Worm (Caenorhabditis elegans) whole organism, midembryonic: ENCODE measurements around the gene F09C12.8.
"Not testable (repeated sequence)": the region's sequence is repeated elsewhere in the genome, so short reads cannot be mapped to it uniquely, and the experiment has no call there.

Experiments
- T22C8.4 ChIP-seq: fragments of 200-800 bp; sonication (Bioruptor generic); IDR thresholded peaks from 2 replicates; pipeline ENCODE4 v1.3.6; 2022; ENCODE audit warnings: missing genetic modification characterization, missing compliant biosample characterization
- cog-1 ChIP-seq: sonication (generic microtip); optimal IDR thresholded peaks from 2 replicates; lab custom pipeline; 2016; ENCODE audit warnings: missing genetic modification characterization, missing compliant biosample characterization
- flt-1 ChIP-seq: fragments of 200-800 bp; sonication (Bioruptor generic); IDR thresholded peaks from 2 replicates; pipeline ENCODE4 v1.3.6; 2022; ENCODE audit warnings: missing genetic modification characterization, missing compliant biosample characterization
- klf-2 ChIP-seq: fragments of 200-800 bp; sonication (Bioruptor generic); conservative IDR thresholded peaks from 2 replicates; pipeline ENCODE4 v1.3.6; 2022; ENCODE audit warnings: missing genetic modification reagents, missing genetic modification characterization, missing compliant biosample characterization
- med-1 ChIP-seq: sonication (generic microtip); optimal IDR thresholded peaks from 2 replicates; lab custom pipeline; 2017; ENCODE audit warnings: missing genetic modification characterization, mild to moderate bottlenecking, missing compliant biosample characterization, antibody characterized with exemption, missing genetic modification reagents; ENCODE audit not compliant: insufficient read depth
- ref-1 ChIP-seq: fragments of 200-800 bp; sonication (Bioruptor generic); conservative IDR thresholded peaks from 2 replicates; pipeline ENCODE4 v1.3.6; 2022; ENCODE audit warnings: missing genetic modification reagents, missing genetic modification characterization, missing compliant biosample characterization
- tab-1 ChIP-seq: fragments of 200-800 bp; sonication (Bioruptor generic); IDR thresholded peaks from 2 replicates; pipeline ENCODE4 v1.3.6; 2022; ENCODE audit warnings: missing genetic modification characterization, missing compliant biosample characterization
- ztf-23 ChIP-seq: fragments of 200-800 bp; sonication (Bioruptor generic); IDR thresholded peaks from 2 replicates; pipeline ENCODE4 v1.3.6; 2022; ENCODE audit warnings: missing genetic modification reagents, missing genetic modification characterization, missing compliant biosample characterization
- ztf-29 ChIP-seq: fragments of 200-800 bp; sonication (Bioruptor generic); IDR thresholded peaks from 2 replicates; pipeline ENCODE4 v1.3.6; 2022; ENCODE audit warnings: missing genetic modification reagents, missing genetic modification characterization, missing compliant biosample characterization

Gene F09C12.8

DNA sequence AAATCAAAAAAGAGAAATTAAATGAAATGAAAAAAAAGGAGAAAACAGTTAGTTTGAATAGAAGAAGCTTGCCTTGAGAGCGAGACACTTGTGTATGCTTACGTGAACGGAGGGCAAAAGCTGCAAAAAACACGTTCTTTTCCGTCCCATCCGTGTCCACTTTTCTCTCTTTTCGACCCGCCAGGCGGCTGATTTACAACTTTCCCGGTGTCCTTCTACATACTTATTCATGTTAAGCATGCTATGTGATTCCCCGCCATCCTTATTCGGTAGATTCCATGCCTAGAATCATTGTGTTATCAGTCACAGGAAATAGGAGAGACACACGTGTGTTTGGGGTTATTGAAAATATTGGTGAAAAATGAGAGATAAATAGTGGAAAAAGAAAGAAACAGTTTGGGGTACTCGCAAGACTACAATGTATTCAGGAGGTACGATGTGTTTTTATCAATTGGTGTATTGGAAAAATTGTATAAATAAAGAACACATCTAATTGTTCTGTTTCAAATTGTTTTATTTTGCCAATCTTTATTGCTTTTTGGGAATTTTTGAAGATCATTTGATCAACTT is 29.8 kb downstream of the F09C12.8 start, which contains the start of gene nas-29:
Gene nas-29, minus strand, starts transcription at position 92 of the 570 bp plus-strand sequence.
- TF ChIP-seq klf-2: no peak
- TF ChIP-seq ref-1 (GFP tag; lab: Robert Waterston, UW): no peak
- no peak for TF ChIP-seq tab-1 (GFP tag; lab: Robert Waterston, UW)
- TF ChIP-seq ztf-29 (GFP tag; lab: Robert Waterston, UW): no peak
- no peak for TF ChIP-seq cog-1 (tag; lab: Kevin White, UChicago)
- no peak for TF ChIP-seq med-1 (GFP tag; lab: Kevin White, UChicago)
- no peak for TF ChIP-seq ztf-23 (GFP tag; lab: Robert Waterston, UW)
- no peak for TF ChIP-seq T22C8.4 (GFP tag; lab: Robert Waterston, UW)

- TF ChIP-seq klf-2 (no peak), med-1 (GFP tag; lab: Kevin White, UChicago) (no peak), ref-1 (GFP tag; lab: Robert Waterston, UW) (no peak), ztf-23 (GFP tag; lab: Robert Waterston, UW) (no peak), cog-1 (tag; lab: Kevin White, UChicago) (no peak), T22C8.4 (GFP tag; lab: Robert Waterston, UW) (no peak), flt-1 (GFP tag; lab: Robert Waterston, UW) (no peak), ztf-29 (GFP tag; lab: Robert Waterston, UW) (no peak), tab-1 (GFP tag; lab: Robert Waterston, UW) (no peak)
Measured at ce11 chrII:5142619-5143018, 30.4 kb downstream of the F09C12.8 start, which contains the start of gene F58A6.1. Gene F58A6.1, plus strand, starts transcription at chrII:5142919.

ce11 chrII:5148349-5148748 is 36.2 kb downstream of the F09C12.8 start, which contains the start of gene F58A6.5:
Gene F58A6.5, minus strand, starts transcription at chrII:5148449.
- TF ChIP-seq ref-1 (GFP tag; lab: Robert Waterston, UW) (no peak), klf-2 (no peak), T22C8.4 (GFP tag; lab: Robert Waterston, UW) (no peak), ztf-23 (GFP tag; lab: Robert Waterston, UW) (no peak), ztf-29 (GFP tag; lab: Robert Waterston, UW) (no peak), flt-1 (GFP tag; lab: Robert Waterston, UW) (no peak), cog-1 (tag; lab: Kevin White, UChicago) (no peak), tab-1 (GFP tag; lab: Robert Waterston, UW) (no peak), med-1 (GFP tag; lab: Kevin White, UChicago) (no peak)

DNA sequence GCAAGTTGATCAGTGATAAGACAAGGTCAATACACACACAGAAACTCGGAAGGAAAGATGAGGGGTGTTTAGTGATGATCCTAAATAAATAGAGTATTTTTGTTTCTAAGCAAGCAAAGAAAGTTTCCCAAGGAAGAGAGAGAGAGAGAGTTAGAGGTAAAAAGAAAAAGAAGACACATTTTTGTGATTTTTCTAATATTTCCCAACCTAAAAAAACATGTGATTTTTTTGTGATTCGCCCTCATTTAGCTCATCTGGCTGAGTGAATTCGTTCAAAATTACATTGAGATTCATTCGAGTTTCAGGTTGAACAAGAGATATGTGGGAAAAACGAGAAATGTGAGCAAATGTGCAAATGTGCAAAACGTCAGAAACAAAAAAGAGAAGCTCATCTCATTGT is 38.6 kb downstream of the F09C12.8 start, which contains the start of gene srb-16:
Gene srb-16, minus strand, starts transcription at position 101 of the 400 bp plus-strand sequence.
- TF ChIP-seq ref-1 (GFP tag; lab: Robert Waterston, UW) (no peak), ztf-29 (GFP tag; lab: Robert Waterston, UW) (no peak), med-1 (GFP tag; lab: Kevin White, UChicago) (no peak), ztf-23 (GFP tag; lab: Robert Waterston, UW) (no peak), flt-1 (GFP tag; lab: Robert Waterston, UW) (no peak), T22C8.4 (GFP tag; lab: Robert Waterston, UW) (no peak), cog-1 (tag; lab: Kevin White, UChicago) (no peak), klf-2 (no peak), tab-1 (GFP tag; lab: Robert Waterston, UW) (no peak)

- TF ChIP-seq ref-1 (GFP tag; lab: Robert Waterston, UW): no peak
- no peak for TF ChIP-seq med-1 (GFP tag; lab: Kevin White, UChicago)
- TF ChIP-seq ztf-23 (GFP tag; lab: Robert Waterston, UW): no peak
- TF ChIP-seq cog-1 (tag; lab: Kevin White, UChicago): no peak
- TF ChIP-seq flt-1 (GFP tag; lab: Robert Waterston, UW): no peak
- TF ChIP-seq tab-1 (GFP tag; lab: Robert Waterston, UW): no peak
- no peak for TF ChIP-seq T22C8.4 (GFP tag; lab: Robert Waterston, UW)
- TF ChIP-seq klf-2: no peak
- no peak for TF ChIP-seq ztf-29 (GFP tag; lab: Robert Waterston, UW)
Measured at ce11 chrII:5154540-5154939, 42.4 kb downstream of the F09C12.8 start, which contains the start of gene srb-12. Gene srb-12, minus strand, starts transcription at chrII:5154640.

- TF ChIP-seq ztf-23 (GFP tag; lab: Robert Waterston, UW) (no peak), klf-2 (no peak), flt-1 (GFP tag; lab: Robert Waterston, UW) (no peak), ref-1 (GFP tag; lab: Robert Waterston, UW) (no peak), cog-1 (tag; lab: Kevin White, UChicago) (no peak), ztf-29 (GFP tag; lab: Robert Waterston, UW) (no peak), tab-1 (GFP tag; lab: Robert Waterston, UW) (no peak), T22C8.4 (GFP tag; lab: Robert Waterston, UW) (no peak)
Measured at ce11 chrII:5156983-5157382, 44.8 kb downstream of the F09C12.8 start, which contains the start of gene msp-45. Gene msp-45, minus strand, starts transcription at chrII:5157083.

DNA sequence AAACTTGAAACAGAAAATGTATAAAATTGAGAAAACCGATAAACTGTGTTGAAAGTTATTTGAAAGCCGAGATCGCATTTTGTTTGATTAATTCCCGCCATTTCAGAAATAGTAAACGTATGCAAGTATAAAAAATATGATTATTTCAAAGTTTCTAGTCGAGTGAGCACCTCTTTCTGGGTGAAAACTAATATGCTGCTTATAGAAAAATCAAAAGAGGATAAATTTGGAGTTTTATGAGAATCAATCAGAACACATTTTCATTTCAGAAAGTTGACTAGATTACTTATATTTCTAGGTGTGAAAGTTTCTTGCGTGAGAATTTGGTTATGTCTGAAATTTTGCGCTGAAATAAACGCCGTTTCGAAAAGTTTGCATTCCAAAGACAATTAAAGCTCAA is 45.3 kb downstream of the F09C12.8 start, which contains the start of gene srb-13:
Gene srb-13, minus strand, starts transcription at position 101 of the 400 bp plus-strand sequence.
- no peak for TF ChIP-seq ref-1 (GFP tag; lab: Robert Waterston, UW)
- no peak for TF ChIP-seq tab-1 (GFP tag; lab: Robert Waterston, UW)
- TF ChIP-seq T22C8.4 (GFP tag; lab: Robert Waterston, UW): no peak
- TF ChIP-seq ztf-23 (GFP tag; lab: Robert Waterston, UW): no peak
- TF ChIP-seq ztf-29 (GFP tag; lab: Robert Waterston, UW): no peak
- TF ChIP-seq flt-1 (GFP tag; lab: Robert Waterston, UW): no peak
- no peak for TF ChIP-seq klf-2
- no peak for TF ChIP-seq cog-1 (tag; lab: Kevin White, UChicago)
- no peak for TF ChIP-seq med-1 (GFP tag; lab: Kevin White, UChicago)

ce11 chrII:5158774-5159173 is 46.6 kb downstream of the F09C12.8 start, which contains the start of gene F58A6.9:
Gene F58A6.9, minus strand, starts transcription at chrII:5158874.
- TF ChIP-seq ref-1 (GFP tag; lab: Robert Waterston, UW); cog-1 (tag; lab: Kevin White, UChicago); klf-2: not testable (repeated sequence)

ce11 chrII:5161102-5161501 is 48.9 kb downstream of the F09C12.8 start, which contains the start of gene C27D6.11:
Gene C27D6.11, minus strand, starts transcription at chrII:5161202.
- TF ChIP-seq flt-1 (GFP tag; lab: Robert Waterston, UW) (no peak), med-1 (GFP tag; lab: Kevin White, UChicago) (no peak), tab-1 (GFP tag; lab: Robert Waterston, UW) (no peak), cog-1 (tag; lab: Kevin White, UChicago) (no peak), T22C8.4 (GFP tag; lab: Robert Waterston, UW) (no peak), klf-2 (no peak), ref-1 (GFP tag; lab: Robert Waterston, UW) (no peak), ztf-23 (GFP tag; lab: Robert Waterston, UW) (no peak), ztf-29 (GFP tag; lab: Robert Waterston, UW) (no peak)
